Worm (Caenorhabditis elegans) whole organism, L2 larva: ENCODE results near the gene cdgs-1.

Experiments
- ceh-82 ChIP-seq: fragments of 150-350 bp; optimal IDR thresholded peaks from 2 replicates; lab custom pipeline; 2014; ENCODE audit warnings: missing biosample characterization, missing genetic modification characterization
- nhr-11 ChIP-seq: fragments of 150-350 bp; optimal IDR thresholded peaks from 2 replicates; lab custom pipeline; 2014; ENCODE audit warnings: missing biosample characterization, missing genetic modification characterization
- unc-62 ChIP-seq: fragments of 150-350 bp; optimal IDR thresholded peaks from 2 replicates; lab custom pipeline; 2014; ENCODE audit warnings: missing biosample characterization, missing genetic modification reagents, missing genetic modification characterization
- ztf-4 ChIP-seq: fragments of 150-350 bp; optimal IDR thresholded peaks from 2 replicates; lab custom pipeline; 2014; ENCODE audit warnings: missing biosample characterization, missing genetic modification characterization

ce11 chrIV:7800338-7800737 lies 15.2 kb downstream of the cdgs-1 start:
- TF ChIP-seq ztf-4 (no peak), nhr-11 (tag; lab: Kevin White, UChicago) (no peak), unc-62 (GFP tag; lab: Kevin White, UChicago) (no peak), ceh-82 (tag; lab: Kevin White, UChicago) (no peak)
